Worm (Caenorhabditis elegans): ENCODE results near the gene srt-23.

DNA sequence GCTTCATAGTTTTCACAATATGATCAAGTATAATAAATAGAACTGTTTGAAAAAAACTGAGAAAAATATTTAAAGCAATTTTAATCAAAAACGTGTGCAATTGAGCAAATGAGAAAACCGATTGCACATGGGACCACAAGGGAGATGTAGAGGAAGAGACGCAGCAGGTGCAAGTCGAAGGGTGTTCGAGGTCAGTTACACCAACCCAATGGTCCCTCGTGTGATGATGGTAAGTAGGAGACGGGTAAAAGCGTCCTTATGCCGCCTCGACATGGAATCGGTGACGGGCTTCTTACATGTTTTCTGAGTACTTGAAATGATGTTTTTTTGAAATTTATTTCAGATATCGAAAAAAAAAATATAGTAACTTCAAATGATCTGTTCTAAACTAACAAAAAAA lies 28.4 kb upstream of the srt-23 start, which contains the start of gene Y55F3C.9:
- TF ChIP-seq mdl-1 (tag; optimal IDR thresholded peaks at IDR 0.05) (no peak), egl-27 (tag; optimal IDR thresholded peaks at IDR 0.05) (no peak), ZK546.5 (tag; optimal IDR thresholded peaks at IDR 0.05) (no peak), aly-2 (tag; optimal IDR thresholded peaks at IDR 0.05) (no peak)
